Worm (Caenorhabditis elegans) whole organism, midembryonic: Measurements from ENCODE around the gene daf-3.
A peak's percentile ranks its signal among the peaks of the same experiment; 100 is the strongest.

ENCODE experiments used
- T22C8.4 ChIP-seq: fragments of 200-800 bp; sonication (Bioruptor generic); IDR thresholded peaks from 2 replicates; pipeline ENCODE4 v1.3.6; 2022; ENCODE audit warnings: missing genetic modification characterization, missing compliant biosample characterization
- cog-1 ChIP-seq: sonication (generic microtip); optimal IDR thresholded peaks from 2 replicates; lab custom pipeline; 2016; ENCODE audit warnings: missing genetic modification characterization, missing compliant biosample characterization
- flt-1 ChIP-seq: fragments of 200-800 bp; sonication (Bioruptor generic); IDR thresholded peaks from 2 replicates; pipeline ENCODE4 v1.3.6; 2022; ENCODE audit warnings: missing genetic modification characterization, missing compliant biosample characterization
- klf-2 ChIP-seq: fragments of 200-800 bp; sonication (Bioruptor generic); conservative IDR thresholded peaks from 2 replicates; pipeline ENCODE4 v1.3.6; 2022; ENCODE audit warnings: missing genetic modification reagents, missing genetic modification characterization, missing compliant biosample characterization
- ref-1 ChIP-seq: fragments of 200-800 bp; sonication (Bioruptor generic); conservative IDR thresholded peaks from 2 replicates; pipeline ENCODE4 v1.3.6; 2022; ENCODE audit warnings: missing genetic modification reagents, missing genetic modification characterization, missing compliant biosample characterization

DNA sequence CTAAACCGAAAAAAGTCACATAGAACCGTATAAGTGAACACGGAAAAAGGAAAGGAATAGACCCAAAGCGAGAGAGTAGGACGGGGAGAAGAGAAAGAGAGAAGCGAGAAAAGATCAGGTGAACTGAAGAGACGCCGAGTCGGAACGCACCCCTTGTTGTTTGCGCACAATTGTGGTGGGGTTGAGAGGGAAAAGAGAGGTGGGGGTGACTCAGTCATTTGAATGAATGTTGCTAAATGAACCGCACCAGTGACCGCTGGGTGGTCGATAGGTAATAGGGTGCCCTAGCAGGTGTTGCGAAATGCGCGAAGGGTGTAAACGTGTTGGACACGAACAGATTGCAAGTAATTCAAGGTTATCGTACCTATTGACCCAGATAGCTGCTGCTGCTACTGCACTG is 45.7 kb upstream of the daf-3 start, which contains the start of gene lgl-1:
- peak; percentile 70 for TF ChIP-seq cog-1 (tag; lab: Kevin White, UChicago)
- TF ChIP-seq flt-1 = 0 out of 2 replicates have a peak, but pooled peaks have one; percentile 46
- 0 out of 2 replicates have a peak, but pooled peaks have one; percentile 13 for TF ChIP-seq T22C8.4 (GFP tag; lab: Robert Waterston, UW)
- no peak for TF ChIP-seq klf-2 (GFP tag; lab: Robert Waterston, UW)
- no peak for TF ChIP-seq ref-1 (GFP tag; lab: Robert Waterston, UW)
